Worm (Caenorhabditis elegans) whole organism, mixed stage, embryonic: ENCODE data around the gene C30B5.17.
A peak's percentile ranks its signal among the peaks of the same experiment; 100 is the strongest.

Experiments used
- flh-1 ChIP-seq: fragments of 200-800 bp; sonication (Bioruptor generic); optimal IDR thresholded peaks from 2 replicates; lab custom pipeline; 2018; ENCODE audit warnings: mild to moderate bottlenecking, missing genetic modification characterization, moderate library complexity, missing compliant biosample characterization
- mep-1 ChIP-seq: fragments of 150-350 bp; optimal IDR thresholded peaks from 2 replicates; lab custom pipeline; 2017; ENCODE audit warnings: missing biosample characterization, missing genetic modification reagents, missing genetic modification characterization, inconsistent platforms
- nhr-12 ChIP-seq: fragments of 150-350 bp; optimal IDR thresholded peaks from 2 replicates; lab custom pipeline; 2014; ENCODE audit warnings: missing biosample characterization, missing genetic modification characterization
- nhr-237 ChIP-seq: fragments of 150-350 bp; optimal IDR thresholded peaks from 2 replicates; lab custom pipeline; 2014; ENCODE audit warnings: missing biosample characterization, missing genetic modification characterization
- snpc-4 ChIP-seq: fragments of 150-350 bp; optimal IDR thresholded peaks from 2 replicates; lab custom pipeline; 2014; ENCODE audit warnings: missing biosample characterization, missing genetic modification characterization
- ztf-11 ChIP-seq: fragments of 150-350 bp; optimal IDR thresholded peaks from 2 replicates; lab custom pipeline; 2014; ENCODE audit warnings: missing biosample characterization, missing genetic modification characterization

DNA sequence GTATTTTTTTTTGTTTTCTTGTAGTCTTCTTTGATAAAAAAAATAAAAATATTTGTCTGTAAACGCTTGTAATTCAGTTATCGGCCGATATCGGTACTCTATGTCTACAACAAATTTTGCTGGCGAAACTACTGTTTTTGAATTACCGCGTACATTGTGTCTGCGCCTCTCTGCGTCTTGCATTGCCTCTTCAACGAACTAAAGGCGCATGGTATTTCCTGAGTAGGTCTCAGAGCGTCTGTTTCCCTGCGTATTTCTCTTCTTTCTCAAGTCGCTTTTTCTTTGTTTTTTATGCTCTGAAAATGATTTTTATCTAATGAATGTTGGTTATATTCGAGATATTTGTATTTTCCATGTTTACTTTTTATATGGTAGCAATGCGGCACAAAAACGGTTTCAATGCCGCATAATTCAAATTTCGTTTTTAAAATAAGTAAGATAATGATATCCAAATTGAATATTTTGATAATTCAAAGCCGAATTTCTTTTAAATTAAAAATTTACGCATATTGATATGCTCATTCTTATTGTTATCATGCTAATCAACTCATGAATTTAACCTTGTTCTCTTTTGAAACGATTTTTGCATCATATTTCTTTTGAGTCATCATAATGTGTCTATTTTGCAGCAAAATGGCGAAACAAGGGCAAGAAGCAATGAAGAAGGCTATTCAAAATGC lies 48.1 kb upstream of the C30B5.17 start, which contains the start of gene phb-2:
- no peak for TF ChIP-seq snpc-4 (tag; lab: Kevin White, UChicago)
- peak; percentile 81 for TF ChIP-seq mep-1 (tag; lab: Kevin White, UChicago)
- TF ChIP-seq flh-1 (GFP tag; lab: Kevin White, UChicago) = no peak
- no peak for TF ChIP-seq ztf-11 (tag; lab: Kevin White, UChicago)
- TF ChIP-seq nhr-237 (tag; lab: Kevin White, UChicago) = peak; percentile 81
- TF ChIP-seq nhr-12 (tag; lab: Kevin White, UChicago) = no peak
